Worm (Caenorhabditis elegans): ENCODE data around the gene wrt-9.

Gene wrt-9

DNA sequence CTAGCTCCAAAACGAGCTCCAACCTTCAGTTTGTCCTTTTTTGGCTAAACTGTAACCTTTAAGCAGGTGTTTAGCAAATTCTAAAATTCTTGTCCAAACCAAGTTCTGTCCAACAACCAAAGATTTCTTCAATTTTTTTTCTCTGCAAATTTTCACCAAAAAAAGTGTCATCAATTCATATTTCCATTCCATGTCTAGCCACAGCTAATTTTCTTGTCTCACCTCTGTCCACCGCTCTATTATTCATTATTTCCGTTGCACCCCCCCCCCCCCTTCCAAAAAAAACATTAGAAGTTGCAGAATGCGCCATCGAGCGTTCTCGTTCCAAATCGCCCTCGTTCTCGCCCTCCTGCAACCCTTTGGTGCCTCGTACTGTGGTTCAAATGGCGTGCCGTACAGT is at the start of gene wrt-9:
wrt-9 (plus strand) TSS at position 301 of the 400 bp plus-strand sequence.
- TF ChIP-seq unc-62 (GFP tag; optimal IDR thresholded peaks at IDR 0.05) = no peak

DNA sequence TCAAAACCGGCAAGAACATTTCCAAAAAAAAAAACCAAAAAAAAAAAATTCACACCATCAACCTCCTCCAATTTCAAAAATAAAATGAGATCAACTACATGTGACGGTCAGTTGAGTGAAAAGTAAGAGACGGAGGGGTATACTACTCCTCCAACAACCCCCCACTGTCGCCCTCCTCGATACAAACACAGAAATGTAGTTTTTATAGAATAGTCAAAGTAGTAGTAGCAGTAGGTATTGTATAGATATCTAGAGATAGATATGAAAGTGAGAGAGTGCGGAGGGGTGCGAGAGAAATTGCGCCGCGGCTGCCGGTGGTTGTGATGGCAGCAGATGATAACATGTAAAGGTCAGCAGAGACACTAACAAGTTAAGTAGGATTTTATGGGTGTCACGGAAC is 49.1 kb upstream of the wrt-9 start:
- TF ChIP-seq unc-62 (GFP tag; optimal IDR thresholded peaks at IDR 0.05) = no peak

DNA sequence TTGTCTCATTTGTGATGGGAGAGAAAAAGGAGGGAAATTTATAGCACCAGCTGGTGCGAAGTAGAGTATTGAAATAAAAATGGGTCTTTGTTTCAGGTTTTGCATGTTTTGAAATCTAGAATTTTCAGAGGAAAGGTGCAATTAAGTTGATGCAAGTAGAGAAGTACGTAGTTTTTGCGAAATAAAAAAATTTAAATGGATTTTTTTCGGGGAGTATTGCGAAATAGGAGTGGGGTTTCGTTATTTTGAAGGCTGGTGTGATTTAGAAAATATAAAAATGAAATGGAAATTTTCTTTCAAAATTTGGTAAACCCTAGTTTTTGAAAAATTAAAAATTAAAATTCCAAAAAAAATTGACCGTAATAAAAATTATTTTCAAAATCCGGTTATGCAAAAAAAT is 48.3 kb upstream of the wrt-9 start:
- no peak for TF ChIP-seq unc-62 (GFP tag; optimal IDR thresholded peaks at IDR 0.05)

DNA sequence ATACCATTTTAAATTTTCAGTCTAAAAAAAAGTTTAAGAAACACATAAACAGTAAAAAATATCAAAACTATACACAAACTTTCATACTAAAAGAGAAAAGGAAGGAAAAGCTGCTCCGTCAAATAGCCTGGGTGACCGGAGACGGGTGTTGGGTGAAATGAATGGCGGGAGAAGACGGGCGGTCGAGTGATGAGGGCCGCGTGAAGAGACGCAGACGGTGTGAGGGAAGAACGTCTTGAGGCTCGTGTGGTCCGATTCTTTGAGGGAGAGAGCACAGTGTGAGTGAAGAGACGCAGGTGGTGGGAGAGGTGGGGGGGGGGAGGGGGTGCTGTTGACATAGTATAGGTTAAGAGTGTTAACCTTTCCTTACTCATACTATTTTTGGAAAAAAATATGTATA is 47.4 kb upstream of the wrt-9 start:
- no peak for TF ChIP-seq unc-62 (GFP tag; optimal IDR thresholded peaks at IDR 0.05)

DNA sequence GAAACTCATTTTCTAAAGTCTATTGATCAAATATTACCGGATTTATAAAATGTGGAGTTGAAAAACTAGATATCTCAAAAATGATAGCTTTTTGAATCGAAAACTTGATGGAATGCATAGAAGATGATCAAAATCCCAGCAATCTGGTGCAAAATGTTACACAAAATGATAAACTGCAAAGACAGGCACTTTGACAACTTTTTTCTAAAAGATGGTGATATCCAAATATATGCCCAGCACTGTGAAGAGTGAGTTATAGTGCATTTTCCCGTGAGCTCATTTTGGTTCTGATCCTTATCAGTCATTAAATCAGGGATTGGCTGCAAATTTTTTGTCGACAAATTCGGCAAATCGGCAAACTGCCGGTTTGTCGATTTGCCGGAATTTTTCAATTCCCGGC is 41.2 kb upstream of the wrt-9 start, which contains the start of gene K06A9.3:
K06A9.3 (minus strand) TSS at position 101 of the 400 bp plus-strand sequence.
- TF ChIP-seq unc-62 (GFP tag; optimal IDR thresholded peaks at IDR 0.05) = no peak

DNA sequence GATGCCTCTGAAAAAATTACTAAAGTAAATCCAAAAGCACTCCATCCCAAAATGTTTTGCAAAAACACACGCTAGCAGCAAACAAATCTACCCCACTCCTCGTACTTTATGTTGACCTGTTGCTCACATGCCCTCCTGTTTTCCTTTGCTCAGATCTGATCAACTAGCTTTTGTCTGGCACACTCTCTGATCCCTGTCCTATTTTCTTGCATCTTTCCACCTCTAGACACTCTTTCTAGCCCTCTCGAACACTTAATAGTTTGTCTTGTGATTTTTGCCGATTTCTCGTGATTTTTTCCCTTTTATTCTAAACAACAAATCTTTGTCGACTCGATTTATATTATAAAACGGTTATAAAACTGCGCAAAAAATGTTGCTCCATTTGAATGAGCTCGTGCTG is 40.3 kb upstream of the wrt-9 start, which contains the start of gene K06A9.2:
K06A9.2 (plus strand) TSS at position 229 of the 400 bp plus-strand sequence.
- TF ChIP-seq unc-62 (GFP tag; optimal IDR thresholded peaks at IDR 0.05) = no peak

DNA sequence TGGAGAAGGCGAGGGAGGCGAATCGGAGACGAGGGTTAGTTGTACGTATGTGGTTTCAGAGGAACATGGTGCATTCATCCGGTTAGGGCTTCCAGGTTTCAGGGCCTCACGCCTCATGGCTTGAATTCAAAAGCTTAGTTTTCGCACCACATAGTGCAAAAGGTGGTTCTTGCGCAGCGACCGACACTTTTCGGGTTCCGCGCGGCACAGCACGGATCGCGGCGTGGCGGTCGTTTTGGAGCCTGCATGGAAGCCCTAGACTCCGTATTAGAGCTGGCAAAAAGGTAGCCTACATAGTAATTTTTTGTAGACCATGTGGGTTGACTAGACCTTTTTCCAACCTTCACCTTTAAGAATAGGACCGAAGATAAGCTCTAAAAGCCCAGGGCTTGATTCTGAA is 37.6 kb upstream of the wrt-9 start:
- no peak for TF ChIP-seq unc-62 (GFP tag; optimal IDR thresholded peaks at IDR 0.05)

DNA sequence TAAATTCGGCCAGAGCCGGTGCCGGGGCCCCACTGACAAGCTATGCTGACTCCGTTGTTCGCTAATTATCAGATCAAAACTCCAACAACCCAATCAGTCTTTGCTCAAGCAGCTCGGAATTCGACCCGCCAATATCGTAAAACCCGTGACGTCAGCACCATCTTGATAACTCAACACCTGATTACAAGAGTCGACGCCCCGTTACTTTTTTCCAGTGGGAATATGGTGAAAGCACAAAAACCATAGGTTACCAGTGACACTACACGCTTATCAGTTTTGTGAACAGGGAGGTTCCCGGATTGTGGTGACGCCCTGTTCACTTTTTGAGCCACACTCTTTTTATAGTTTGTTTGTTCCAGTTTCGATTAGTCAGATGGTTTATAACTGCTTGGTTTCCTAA is 35.4 kb upstream of the wrt-9 start:
- no peak for TF ChIP-seq unc-62 (GFP tag; optimal IDR thresholded peaks at IDR 0.05)

DNA sequence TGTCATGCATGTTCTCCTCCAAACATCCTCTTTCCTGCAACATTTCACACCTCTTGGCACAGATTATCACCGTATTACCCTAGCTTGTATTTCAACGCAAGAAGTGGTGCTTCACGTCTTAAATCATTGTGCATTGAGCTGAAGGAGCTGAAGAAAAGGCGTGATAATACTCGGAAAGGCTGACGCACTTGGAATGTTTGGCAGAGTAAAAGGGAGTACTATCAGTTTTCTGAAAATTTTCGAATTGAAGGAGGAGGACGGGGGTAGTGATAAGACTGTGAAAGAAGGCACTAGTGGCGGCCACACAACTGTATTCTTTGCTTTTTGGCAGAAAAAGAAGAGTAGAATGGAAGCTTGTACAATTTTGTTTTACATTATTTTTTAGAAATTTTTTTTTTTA is 33.0 kb upstream of the wrt-9 start:
- TF ChIP-seq unc-62 (GFP tag; optimal IDR thresholded peaks at IDR 0.05) = no peak

DNA sequence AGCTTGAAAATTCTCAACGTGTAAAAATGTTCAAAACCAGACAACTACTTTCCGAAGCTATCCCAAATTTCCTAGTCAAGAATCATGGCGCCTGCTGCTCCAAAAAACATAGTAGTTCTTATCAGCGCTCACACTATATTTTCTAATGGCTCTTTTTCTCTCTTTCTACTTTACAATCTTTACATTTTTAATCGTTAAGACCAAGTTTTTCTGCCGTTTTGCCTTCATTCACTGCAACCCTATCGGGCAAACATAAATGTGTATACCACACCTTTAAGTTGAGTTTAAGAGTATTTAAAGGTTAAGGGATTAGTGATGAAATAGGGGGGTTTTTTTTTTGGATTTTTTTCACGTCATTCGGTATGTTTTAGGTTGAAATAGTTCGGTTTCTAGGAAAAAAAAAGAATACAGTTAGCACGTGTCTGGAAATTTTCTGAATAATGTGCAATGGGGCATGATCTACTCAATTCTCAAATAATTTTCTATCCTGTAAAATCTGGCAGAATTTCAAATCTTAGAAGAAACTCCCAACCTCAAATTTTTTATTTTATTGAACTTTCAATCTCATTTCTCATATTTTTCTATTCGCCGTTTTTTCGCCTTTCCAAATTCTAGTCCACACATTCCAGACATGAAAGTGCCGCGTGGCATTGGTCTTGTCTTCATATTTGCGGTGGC is 29.4 kb upstream of the wrt-9 start, which contains the start of gene K06A9.1:
K06A9.1 (plus strand) TSS at position 628 of the 678 bp plus-strand sequence.
- TF ChIP-seq unc-62 (GFP tag; optimal IDR thresholded peaks at IDR 0.05) = no peak

DNA sequence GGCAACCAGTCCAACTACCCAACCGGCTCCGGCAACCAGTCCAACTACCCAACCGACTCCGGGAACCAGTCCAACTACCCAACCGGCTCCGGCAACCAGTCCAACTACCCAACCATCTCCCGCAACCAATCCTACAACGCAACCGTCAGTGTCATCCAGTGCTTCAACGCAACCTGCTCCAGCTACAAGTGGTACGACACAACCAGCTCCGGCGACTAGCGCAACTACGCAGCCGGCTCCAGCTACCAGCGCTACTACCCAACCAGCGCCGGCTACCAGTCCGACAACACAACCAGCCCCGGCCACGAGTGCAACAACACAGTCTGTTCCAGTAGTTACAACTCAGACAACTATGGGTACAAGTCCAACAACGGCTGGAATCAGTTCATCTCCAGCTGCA is 27.3 kb upstream of the wrt-9 start:
- no peak for TF ChIP-seq unc-62 (GFP tag; optimal IDR thresholded peaks at IDR 0.05)

DNA sequence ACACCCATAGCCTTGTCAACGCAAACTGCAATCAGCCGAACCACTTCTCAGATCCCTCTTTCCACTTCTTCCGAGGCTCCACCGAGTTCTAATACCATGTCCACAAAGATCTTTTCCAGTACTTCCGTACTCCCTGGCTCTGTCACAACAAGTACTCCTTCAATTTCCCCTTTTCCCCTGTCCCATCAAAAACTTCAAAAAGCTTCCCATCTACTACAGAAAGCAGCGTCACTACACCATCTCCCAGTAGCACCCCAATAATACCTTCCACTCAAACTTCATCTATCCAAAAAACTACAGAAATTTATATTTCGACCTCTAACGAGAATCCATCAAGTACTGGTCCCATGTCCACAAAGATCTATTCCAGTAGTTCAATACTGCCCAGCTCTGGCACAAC is 19.5 kb upstream of the wrt-9 start:
- TF ChIP-seq unc-62 (GFP tag; optimal IDR thresholded peaks at IDR 0.05) = no peak

DNA sequence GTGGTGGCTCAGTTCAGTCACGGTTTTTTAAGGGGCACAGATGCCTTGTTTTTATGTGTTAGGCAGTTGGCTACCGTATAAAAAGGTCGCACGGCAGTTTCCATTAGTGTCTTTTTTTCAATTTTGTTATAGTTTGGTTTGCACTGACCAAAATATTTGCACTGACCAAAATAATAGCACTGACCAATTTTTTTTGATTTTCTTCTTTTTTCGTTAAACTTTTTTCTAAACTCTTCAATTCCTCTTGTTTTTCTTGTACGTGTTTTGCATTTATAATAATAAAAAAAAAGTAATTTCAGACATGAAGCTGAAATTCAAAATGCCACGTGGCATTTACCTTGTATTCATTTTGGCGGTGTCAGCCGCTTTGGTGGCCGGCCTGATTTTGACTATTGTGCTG is 8.1 kb upstream of the wrt-9 start, which contains the start of gene H02F09.3:
H02F09.3 (plus strand) TSS at position 301 of the 400 bp plus-strand sequence.
- no peak for TF ChIP-seq unc-62 (GFP tag; optimal IDR thresholded peaks at IDR 0.05)

DNA sequence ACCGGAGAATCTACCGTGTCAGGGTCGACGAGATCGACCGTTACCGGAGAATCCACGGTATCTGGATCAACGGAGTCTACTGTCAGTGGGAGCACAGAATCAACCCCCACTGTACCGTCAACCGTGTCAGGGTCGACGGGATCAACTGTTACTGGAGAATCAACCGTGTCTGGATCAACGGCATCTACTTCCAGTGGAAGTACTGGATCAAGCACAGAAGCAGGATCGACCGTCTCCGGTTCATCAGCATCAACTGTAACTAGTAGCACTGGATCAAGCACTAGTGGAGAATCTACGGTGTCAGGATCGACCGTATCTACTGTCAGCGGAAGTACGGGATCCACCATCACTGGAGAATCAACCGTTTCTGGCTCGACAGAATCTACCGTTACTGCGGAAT is 4.5 kb upstream of the wrt-9 start, which contains the start of gene H02F09.2:
H02F09.2 (plus strand) TSS at position 301 of the 400 bp plus-strand sequence.
- TF ChIP-seq unc-62 (GFP tag; optimal IDR thresholded peaks at IDR 0.05) = no peak

DNA sequence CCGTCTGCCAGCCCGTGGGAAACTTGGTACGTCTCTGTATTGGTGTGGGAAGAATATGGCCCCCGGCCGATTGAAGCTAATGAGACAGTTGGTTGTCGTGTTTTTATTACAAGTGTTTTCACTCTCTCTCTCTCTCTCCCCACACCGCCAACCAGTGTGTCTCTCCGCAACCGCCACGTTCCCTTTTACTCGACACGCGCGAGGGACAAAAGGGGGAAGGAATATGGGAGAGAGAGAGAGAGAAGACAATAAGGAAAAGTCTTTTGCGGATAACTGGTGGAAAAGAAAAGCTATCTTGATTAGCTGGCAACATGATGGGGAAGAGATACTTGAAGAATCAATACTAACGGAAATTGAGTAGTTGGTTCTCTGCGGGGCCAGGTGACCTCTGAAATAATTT is 2.2 kb downstream of the wrt-9 start:
- no peak for TF ChIP-seq unc-62 (GFP tag; optimal IDR thresholded peaks at IDR 0.05)

DNA sequence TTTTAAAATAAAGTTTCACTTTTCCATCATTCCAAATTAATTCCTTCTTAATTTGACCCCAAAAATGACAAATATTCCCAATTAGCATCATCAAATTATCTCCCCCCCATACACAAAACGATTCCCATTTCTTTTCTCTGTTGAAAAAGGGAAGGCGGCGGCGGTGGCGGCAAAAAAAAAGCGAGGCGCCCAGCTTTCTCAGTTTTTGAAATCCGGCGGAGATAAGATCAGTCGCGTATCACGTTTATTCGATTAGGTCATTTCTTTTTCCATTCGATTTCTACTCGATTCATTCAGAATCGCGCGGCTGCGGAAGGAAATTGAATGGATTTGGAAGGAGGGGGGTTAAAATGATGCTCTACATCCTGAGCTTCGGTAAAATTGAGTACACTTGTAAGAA is 7.5 kb downstream of the wrt-9 start:
- TF ChIP-seq unc-62 (GFP tag; optimal IDR thresholded peaks at IDR 0.05) = no peak

DNA sequence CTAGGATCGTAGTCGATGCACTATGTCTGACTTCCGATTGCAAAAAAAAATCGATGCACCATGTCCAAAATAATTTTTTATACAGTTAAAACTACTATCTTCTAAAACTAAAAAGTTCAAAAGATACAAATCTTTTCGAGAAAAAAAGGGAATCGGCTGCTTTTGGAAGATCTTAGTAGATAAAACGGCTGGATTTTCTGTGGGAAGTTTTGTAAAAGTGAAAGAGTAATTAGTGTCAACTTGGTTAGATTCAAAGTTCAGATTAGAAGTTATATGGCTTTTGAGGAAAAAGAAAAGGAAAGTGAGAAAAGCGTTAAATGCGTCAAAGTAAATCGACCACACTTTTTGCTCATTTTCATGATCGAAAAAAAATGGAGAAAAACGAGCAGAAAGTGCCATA is 10.6 kb downstream of the wrt-9 start:
- no peak for TF ChIP-seq unc-62 (GFP tag; optimal IDR thresholded peaks at IDR 0.05)
